Worm (Caenorhabditis elegans) whole organism, young adult: ENCODE measurements around the gene srb-11.

Source experiments
- B0261.1 ChIP-seq: sonication (generic microtip); optimal IDR thresholded peaks from 2 replicates; lab custom pipeline; 2016; ENCODE audit warnings: mild to moderate bottlenecking, missing genetic modification characterization, moderate library complexity, missing compliant biosample characterization
- B0336.3 ChIP-seq: fragments of 200-800 bp; sonication (Bioruptor generic); IDR thresholded peaks from 2 replicates; pipeline ENCODE4 v1.3.6; 2022; ENCODE audit warnings: missing genetic modification characterization, missing compliant biosample characterization
- F23B12.7 ChIP-seq: sonication (generic microtip); optimal IDR thresholded peaks from 2 replicates; lab custom pipeline; 2017; ENCODE audit warnings: missing genetic modification characterization, mild to moderate bottlenecking, missing compliant biosample characterization, antibody characterized with exemption, moderate library complexity; ENCODE audit not compliant: insufficient read depth
- F39B2.1 ChIP-seq: fragments of 200-800 bp; sonication (Bioruptor generic); IDR thresholded peaks from 2 replicates; pipeline ENCODE4 v1.3.6; 2022; ENCODE audit warnings: missing genetic modification reagents, missing genetic modification characterization, missing compliant biosample characterization
- F49E8.2 ChIP-seq: sonication (generic microtip); optimal IDR thresholded peaks from 3 replicates; lab custom pipeline; 2017; ENCODE audit warnings: missing genetic modification characterization, mild to moderate bottlenecking, missing compliant biosample characterization, antibody characterized with exemption, moderate library complexity; ENCODE audit not compliant: insufficient read depth
- F57C9.4 ChIP-seq: sonication (generic microtip); optimal IDR thresholded peaks from 2 replicates; lab custom pipeline; 2017; ENCODE audit warnings: mild to moderate bottlenecking, missing genetic modification characterization, missing compliant biosample characterization
- K11D2.4 ChIP-seq: fragments of 200-800 bp; sonication (Bioruptor generic); IDR thresholded peaks from 2 replicates; pipeline ENCODE4 v1.3.6; 2022; ENCODE audit warnings: missing genetic modification reagents, missing genetic modification characterization, missing compliant biosample characterization
- T07F8.4 ChIP-seq: sonication (generic microtip); optimal IDR thresholded peaks from 2 replicates; lab custom pipeline; 2016; ENCODE audit warnings: mild to moderate bottlenecking, missing genetic modification characterization, moderate library complexity, missing compliant biosample characterization
- Y53F4B.3 ChIP-seq: fragments of 200-800 bp; sonication (Bioruptor generic); IDR thresholded peaks from 2 replicates; pipeline ENCODE4 v1.3.6; 2022; ENCODE audit warnings: missing genetic modification reagents, missing genetic modification characterization, missing compliant biosample characterization
- Y53G8AR.9 ChIP-seq: fragments of 200-800 bp; sonication (Bioruptor generic); conservative IDR thresholded peaks from 2 replicates; pipeline ENCODE4 v1.3.6; 2022; ENCODE audit warnings: missing genetic modification reagents, missing genetic modification characterization, missing compliant biosample characterization
- Y67H2A.10 ChIP-seq: fragments of 200-800 bp; sonication (Bioruptor generic); conservative IDR thresholded peaks from 2 replicates; pipeline ENCODE4 v1.3.6; 2022; ENCODE audit warnings: missing genetic modification reagents, missing genetic modification characterization, missing compliant biosample characterization
- Y79H2A.3 ChIP-seq: fragments of 200-800 bp; sonication (Bioruptor generic); conservative IDR thresholded peaks from 2 replicates; pipeline ENCODE4 v1.3.6; 2022; ENCODE audit warnings: missing genetic modification reagents, missing genetic modification characterization, missing compliant biosample characterization
- Y95B8A.8 ChIP-seq: fragments of 200-800 bp; sonication (Bioruptor generic); IDR thresholded peaks from 2 replicates; pipeline ENCODE4 v1.3.6; 2022; ENCODE audit warnings: missing genetic modification reagents, missing genetic modification characterization, missing compliant biosample characterization
- ama-1 ChIP-seq, 3 experiments: fragments of 150-350 bp in 1 of 3; sonication (generic microtip) in 2 of 3; optimal IDR thresholded peaks; 2 replicates each; lab custom pipeline; 2014 to 2018; ENCODE audit warnings: missing biosample characterization in 2 of 3, missing genetic modification characterization in 2 of 3, missing genetic modification reagents in 2 of 3
- aptf-3 ChIP-seq: fragments of 200-800 bp; sonication (Bioruptor generic); IDR thresholded peaks from 2 replicates; pipeline ENCODE4 v1.3.6; 2022; ENCODE audit warnings: missing genetic modification characterization, missing compliant biosample characterization
- attf-6 ChIP-seq: fragments of 200-800 bp; sonication (Bioruptor generic); IDR thresholded peaks from 2 replicates; pipeline ENCODE4 v1.3.6; 2022; ENCODE audit warnings: missing genetic modification reagents, missing genetic modification characterization, missing compliant biosample characterization
- ceh-100 ChIP-seq: fragments of 200-800 bp; sonication (Bioruptor generic); IDR thresholded peaks from 2 replicates; pipeline ENCODE4 v1.3.6; 2022; ENCODE audit warnings: missing genetic modification reagents, missing genetic modification characterization, missing compliant biosample characterization
- die-1 ChIP-seq: sonication (generic microtip); optimal IDR thresholded peaks from 2 replicates; lab custom pipeline; 2016; ENCODE audit warnings: missing genotype, mild to moderate bottlenecking, missing genetic modification characterization, missing compliant biosample characterization
- dox-1 ChIP-seq: fragments of 200-800 bp; sonication (Bioruptor generic); IDR thresholded peaks from 2 replicates; pipeline ENCODE4 v1.3.6; 2022; ENCODE audit warnings: missing genetic modification reagents, missing genetic modification characterization, missing compliant biosample characterization
- dpff-1 ChIP-seq: sonication (generic microtip); optimal IDR thresholded peaks from 2 replicates; lab custom pipeline; 2017; ENCODE audit warnings: mild to moderate bottlenecking, missing genetic modification characterization, missing compliant biosample characterization
- dpl-1 ChIP-seq: fragments of 150-350 bp; optimal IDR thresholded peaks from 2 replicates; lab custom pipeline; 2014; ENCODE audit warnings: missing biosample characterization, missing genetic modification reagents, missing genetic modification characterization
- efl-1 ChIP-seq: fragments of 150-350 bp; optimal IDR thresholded peaks from 2 replicates; lab custom pipeline; 2014; ENCODE audit warnings: missing biosample characterization, missing genetic modification reagents, missing genetic modification characterization
- egl-18 ChIP-seq: fragments of 200-800 bp; sonication (Bioruptor generic); IDR thresholded peaks from 2 replicates; pipeline ENCODE4 v1.3.6; 2022; ENCODE audit warnings: missing genetic modification reagents, missing genetic modification characterization, missing compliant biosample characterization
- egrh-3 ChIP-seq: fragments of 200-800 bp; sonication (Bioruptor generic); IDR thresholded peaks from 2 replicates; pipeline ENCODE4 v1.3.6; 2022; ENCODE audit warnings: missing genetic modification reagents, missing genetic modification characterization, missing compliant biosample characterization
- gei-17 ChIP-seq: fragments of 200-800 bp; sonication (Bioruptor generic); optimal IDR thresholded peaks from 2 replicates; lab custom pipeline; 2018; ENCODE audit warnings: mild to moderate bottlenecking, missing genetic modification characterization, missing compliant biosample characterization
- lag-1 ChIP-seq: fragments of 200-800 bp; sonication (Bioruptor generic); IDR thresholded peaks from 2 replicates; pipeline ENCODE4 v1.3.6; 2022; ENCODE audit warnings: missing genetic modification reagents, missing genetic modification characterization, missing compliant biosample characterization
- let-526 ChIP-seq: fragments of 200-800 bp; sonication (Bioruptor generic); IDR thresholded peaks from 2 replicates; pipeline ENCODE4 v1.3.6; 2022; ENCODE audit warnings: missing genetic modification reagents, missing genetic modification characterization, missing compliant biosample characterization
- let-607 ChIP-seq, 2 experiments: fragments of 200-800 bp in 1 of 2; sonication (Bioruptor generic) in 1 of 2; sonication (generic microtip) in 1 of 2; optimal IDR thresholded peaks; 2 replicates each; lab custom pipeline; 2016 to 2018; ENCODE audit warnings: mild to moderate bottlenecking in 2 of 2, missing compliant biosample characterization in 2 of 2, missing genetic modification characterization in 2 of 2, moderate library complexity in 2 of 2, missing genotype in 1 of 2
- lin-54 ChIP-seq: fragments of 200-800 bp; sonication (Bioruptor generic); optimal IDR thresholded peaks from 2 replicates; lab custom pipeline; 2018; ENCODE audit warnings: mild to moderate bottlenecking, missing genetic modification characterization, missing compliant biosample characterization
- lir-1 ChIP-seq: fragments of 200-800 bp; sonication (Bioruptor generic); conservative IDR thresholded peaks from 2 replicates; pipeline ENCODE4 v1.3.6; 2022; ENCODE audit warnings: missing genetic modification reagents, missing genetic modification characterization, missing compliant biosample characterization
- madf-10 ChIP-seq: sonication (generic microtip); optimal IDR thresholded peaks from 2 replicates; lab custom pipeline; 2016; ENCODE audit warnings: mild to moderate bottlenecking, missing genetic modification characterization, missing compliant biosample characterization
- mel-28 ChIP-seq: sonication (generic microtip); optimal IDR thresholded peaks from 2 replicates; lab custom pipeline; 2016; ENCODE audit warnings: borderline replicate concordance, mild to moderate bottlenecking, missing genetic modification characterization, missing compliant biosample characterization
- mxl-1 ChIP-seq: sonication (generic microtip); optimal IDR thresholded peaks from 2 replicates; lab custom pipeline; 2016; ENCODE audit warnings: missing genetic modification characterization, missing compliant biosample characterization
- nfya-1 ChIP-seq: sonication (generic microtip); optimal IDR thresholded peaks from 2 replicates; lab custom pipeline; 2017; ENCODE audit warnings: antibody characterized with exemption, missing compliant biosample characterization, missing genetic modification characterization, borderline replicate concordance; ENCODE audit not compliant: insufficient read depth
- nfya-2 ChIP-seq: fragments of 200-800 bp; sonication (Bioruptor generic); IDR thresholded peaks from 2 replicates; pipeline ENCODE4 v1.3.6; 2022; ENCODE audit warnings: missing genetic modification reagents, missing genetic modification characterization, missing compliant biosample characterization
- nfyb-1 ChIP-seq: fragments of 200-800 bp; sonication (Bioruptor generic); IDR thresholded peaks from 2 replicates; pipeline ENCODE4 v1.3.6; 2022; ENCODE audit warnings: missing genetic modification reagents, missing genetic modification characterization, missing compliant biosample characterization
- nhr-27 ChIP-seq: fragments of 200-800 bp; sonication (Bioruptor generic); optimal IDR thresholded peaks from 2 replicates; lab custom pipeline; 2018; ENCODE audit warnings: mild to moderate bottlenecking, missing genetic modification characterization, moderate library complexity, missing compliant biosample characterization
- nhr-90 ChIP-seq: sonication (generic microtip); optimal IDR thresholded peaks from 2 replicates; lab custom pipeline; 2016; ENCODE audit warnings: missing genotype, mild to moderate bottlenecking, missing genetic modification characterization, missing compliant biosample characterization
- pha-4 ChIP-seq: fragments of 150-350 bp; sonication (generic microtip); optimal IDR thresholded peaks from 2 replicates; lab custom pipeline; 2014; ENCODE audit warnings: missing biosample characterization, missing genetic modification reagents, missing genetic modification characterization
- rec-8 ChIP-seq, 2 experiments: sonication (generic microtip); optimal IDR thresholded peaks; 2 replicates each; lab custom pipeline; 2016; ENCODE audit warnings: mild to moderate bottlenecking in 2 of 2, missing genetic modification characterization in 2 of 2, missing genetic modification reagents in 2 of 2, missing genotype in 2 of 2, missing biosample characterization in 1 of 2, missing compliant biosample characterization in 1 of 2, moderate library complexity in 1 of 2
- repo-1 ChIP-seq: sonication (generic microtip); optimal IDR thresholded peaks from 2 replicates; lab custom pipeline; 2017; ENCODE audit warnings: mild to moderate bottlenecking, missing genetic modification characterization, missing compliant biosample characterization
- rpc-1 ChIP-seq, 2 experiments: fragments of 150-350 bp in 1 of 2; sonication (generic microtip) in 1 of 2; optimal IDR thresholded peaks; 2 replicates each; lab custom pipeline; 2014 to 2018; ENCODE audit warnings: missing biosample characterization in 1 of 2, missing genetic modification characterization in 1 of 2, missing genetic modification reagents in 1 of 2, missing genotype in 1 of 2
- snpc-3.4 ChIP-seq: sonication (generic microtip); optimal IDR thresholded peaks from 2 replicates; lab custom pipeline; 2017; ENCODE audit warnings: missing genetic modification characterization, mild to moderate bottlenecking, missing compliant biosample characterization, antibody characterized with exemption, moderate library complexity, missing genotype, missing genetic modification reagents
- zfh-2 ChIP-seq: fragments of 200-800 bp; sonication (Bioruptor generic); conservative IDR thresholded peaks from 2 replicates; pipeline ENCODE4 v1.3.6; 2022; ENCODE audit warnings: missing genetic modification reagents, missing genetic modification characterization, missing compliant biosample characterization
- ztf-18 ChIP-seq: sonication (generic microtip); optimal IDR thresholded peaks from 2 replicates; lab custom pipeline; 2016; ENCODE audit warnings: missing genotype, mild to moderate bottlenecking, missing genetic modification characterization, missing compliant biosample characterization
- ztf-26 ChIP-seq: sonication (generic microtip); optimal IDR thresholded peaks from 2 replicates; lab custom pipeline; 2017; ENCODE audit warnings: missing genetic modification characterization, missing compliant biosample characterization
- ztf-6 ChIP-seq: fragments of 200-800 bp; sonication (Bioruptor generic); IDR thresholded peaks from 2 replicates; pipeline ENCODE4 v1.3.6; 2022; ENCODE audit warnings: missing genetic modification reagents, missing genetic modification characterization, missing compliant biosample characterization

srb-11 gene

DNA sequence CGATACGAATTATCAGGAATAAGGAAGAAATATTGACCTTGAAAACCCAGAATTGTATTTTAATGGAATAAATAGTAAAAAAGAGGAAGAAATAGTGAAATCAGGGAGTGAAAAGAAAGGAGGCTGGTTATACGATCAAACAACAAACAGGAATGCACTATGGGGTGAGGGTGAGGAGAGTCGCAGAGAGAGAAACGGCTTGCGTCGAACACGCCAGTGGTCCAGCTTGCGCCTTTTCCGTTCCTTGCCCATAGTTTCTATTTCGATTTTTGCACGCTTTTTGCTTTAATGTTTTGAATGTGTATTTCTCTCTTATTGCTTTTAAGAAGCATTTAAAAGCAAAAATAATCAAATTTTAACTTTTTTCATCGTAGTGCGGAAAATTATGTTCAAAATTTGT, 39.0 kb downstream of the srb-11 start (continued):
- TF ChIP-seq nhr-90 (tag; lab: Kevin White, UChicago) (peak; percentile 37), Y53G8AR.9 (GFP tag; lab: Robert Waterston, UW) (peak; percentile 55; the same call in 1 of the 2 replicates), dpff-1 (tag; lab: Kevin White, UChicago) (no peak), snpc-3.4 (tag; lab: Kevin White, UChicago) (peak; percentile 73), let-607 (tag; optimal IDR thresholded peaks at IDR 0.05; lab: Kevin White, UChicago) (no peak), F39B2.1 (GFP tag; lab: Robert Waterston, UW) (no peak), T07F8.4 (tag; lab: Kevin White, UChicago) (no peak), nfya-2 (GFP tag; lab: Robert Waterston, UW) (no peak), egl-18 (GFP tag; lab: Robert Waterston, UW) (no peak), efl-1 (GFP tag; lab: Kevin White, UChicago) (peak; percentile 46), ama-1 (optimal IDR thresholded peaks at IDR 0.05; lab: Kevin White, UChicago) (no peak), ama-1 (GFP tag; optimal IDR thresholded peaks at IDR 0.05; lab: Kevin White, UChicago) (no peak), dox-1 (GFP tag; lab: Robert Waterston, UW) (peak; percentile 91), Y95B8A.8 (GFP tag; lab: Robert Waterston, UW) (0 out of 2 replicates have a peak, but pooled peaks have one; percentile 47), B0261.1 (tag; lab: Kevin White, UChicago) (no peak), rpc-1 (optimal IDR thresholded peaks at IDR 0.05; lab: Kevin White, UChicago) (no peak), rpc-1 (tag; optimal IDR thresholded peaks at IDR 0.05; lab: Kevin White, UChicago) (no peak), pha-4 (tag; lab: Kevin White, UChicago) (peak; percentile 44), lag-1 (no peak), aptf-3 (no peak), Y67H2A.10 (0 out of 2 replicates have a peak, but pooled peaks have one; percentile 43), zfh-2 (peak; percentile 88), dpl-1 (GFP tag; lab: Kevin White, UChicago) (peak; percentile 49), Y79H2A.3 (GFP tag; lab: Robert Waterston, UW) (no peak), ztf-26 (tag; lab: Kevin White, UChicago) (no peak), nfyb-1 (no peak), die-1 (tag; lab: Kevin White, UChicago) (peak; percentile 53), B0336.3 (GFP tag; lab: Robert Waterston, UW) (peak; percentile 62), gei-17 (GFP tag; lab: Kevin White, UChicago) (no peak), F23B12.7 (tag; lab: Kevin White, UChicago) (peak; percentile 49), madf-10 (no peak), attf-6 (peak; percentile 21; the same call in 1 of the 2 replicates), lin-54 (GFP tag; lab: Kevin White, UChicago) (peak; percentile 70), ceh-100 (GFP tag; lab: Robert Waterston, UW) (peak; percentile 34; the same call in 1 of the 2 replicates), F49E8.2 (tag; lab: Kevin White, UChicago) (peak; percentile 42), ztf-6 (GFP tag; lab: Robert Waterston, UW) (no peak), mxl-1 (tag; lab: Kevin White, UChicago) (no peak), rec-8 (tag; optimal IDR thresholded peaks at IDR 0.05; lab: Kevin White, UChicago) (no peak), egrh-3 (peak; percentile 43; the same call in 1 of the 2 replicates), ztf-18 (tag; lab: Kevin White, UChicago) (peak; percentile 94), nfya-1 (tag; lab: Kevin White, UChicago) (no peak), K11D2.4 (no peak), mel-28 (tag; lab: Kevin White, UChicago) (no peak), let-526 (GFP tag; lab: Robert Waterston, UW) (no peak), lir-1 (GFP tag; lab: Robert Waterston, UW) (no peak; the same call in 1 of the 2 replicates), nhr-27 (tag; lab: Kevin White, UChicago) (no peak), repo-1 (tag; lab: Kevin White, UChicago) (no peak), Y53F4B.3 (GFP tag; lab: Robert Waterston, UW) (no peak), F57C9.4 (no peak)
